Worm (Caenorhabditis elegans) whole organism, L4/young adult: ENCODE measurements around the gene B0416.4.

Experiments
- W03F9.2 ChIP-seq: fragments of 150-350 bp; optimal IDR thresholded peaks from 2 replicates; lab custom pipeline; 2014; ENCODE audit warnings: missing biosample characterization, missing genetic modification characterization
- him-1 ChIP-seq: sonication (generic microtip); optimal IDR thresholded peaks from 2 replicates; lab custom pipeline; 2016; ENCODE audit warnings: missing genotype, missing genetic modification reagents, missing genetic modification characterization, missing compliant biosample characterization

- TF ChIP-seq W03F9.2 (tag; lab: Kevin White, UChicago) (no peak), him-1 (tag; lab: Kevin White, UChicago) (no peak)
Observed at ce11 chrX:9242123-9242522, 36.6 kb upstream of the B0416.4 start, which contains the start of gene lgc-4.
